Worm (Caenorhabditis elegans) whole organism, L3 larva: ENCODE results near the gene F46C8.8.
A peak's percentile ranks its signal among the peaks of the same experiment; 100 is the strongest.

Experiments used
- ama-1 ChIP-seq: fragments of 150-350 bp; optimal IDR thresholded peaks from 2 replicates; lab custom pipeline; 2018
- ceh-16 ChIP-seq: sonication (generic microtip); optimal IDR thresholded peaks from 2 replicates; lab custom pipeline; 2017; ENCODE audit warnings: missing biosample characterization, missing genetic modification characterization
- ceh-28 ChIP-seq: fragments of 150-350 bp; optimal IDR thresholded peaks from 2 replicates; lab custom pipeline; 2014; ENCODE audit warnings: missing biosample characterization, missing genetic modification reagents, missing genetic modification characterization
- ceh-82 ChIP-seq: fragments of 150-350 bp; optimal IDR thresholded peaks from 2 replicates; lab custom pipeline; 2014; ENCODE audit warnings: missing biosample characterization, missing genetic modification characterization
- ceh-9 ChIP-seq: sonication (generic microtip); optimal IDR thresholded peaks from 2 replicates; lab custom pipeline; 2018; ENCODE audit warnings: missing biosample characterization, missing genetic modification characterization
- egl-27 ChIP-seq: sonication (generic microtip); optimal IDR thresholded peaks from 4 replicates; lab custom pipeline; 2017; ENCODE audit warnings: missing biosample characterization, missing genetic modification reagents, missing genetic modification characterization
- egl-5 ChIP-seq: fragments of 150-350 bp; optimal IDR thresholded peaks from 2 replicates; lab custom pipeline; 2017; ENCODE audit warnings: missing biosample characterization, missing genetic modification reagents, missing genetic modification characterization, inconsistent platforms
- elt-1 ChIP-seq: fragments of 150-350 bp; optimal IDR thresholded peaks from 2 replicates; lab custom pipeline; 2014; ENCODE audit warnings: missing biosample characterization, missing genetic modification characterization
- elt-2 ChIP-seq: sonication (generic microtip); optimal IDR thresholded peaks from 2 replicates; lab custom pipeline; 2016; ENCODE audit warnings: missing genetic modification reagents, mild to moderate bottlenecking, missing genetic modification characterization, missing compliant biosample characterization
- fkh-10 ChIP-seq: sonication (generic microtip); optimal IDR thresholded peaks from 2 replicates; lab custom pipeline; 2017; ENCODE audit warnings: missing biosample characterization, missing genetic modification reagents, missing genetic modification characterization
- fkh-2 ChIP-seq: fragments of 150-350 bp; optimal IDR thresholded peaks from 2 replicates; lab custom pipeline; 2014; ENCODE audit warnings: missing biosample characterization, missing genetic modification reagents, missing genetic modification characterization
- hmg-11 ChIP-seq: sonication (generic microtip); optimal IDR thresholded peaks from 2 replicates; lab custom pipeline; 2016; ENCODE audit warnings: missing genetic modification characterization, missing compliant biosample characterization
- jun-1 ChIP-seq: fragments of 150-350 bp; optimal IDR thresholded peaks from 2 replicates; lab custom pipeline; 2014; ENCODE audit warnings: missing biosample characterization, missing genetic modification reagents, missing genetic modification characterization
- lin-39 ChIP-seq: fragments of 150-350 bp; optimal IDR thresholded peaks from 2 replicates; lab custom pipeline; 2018; ENCODE audit warnings: missing biosample characterization, missing genetic modification reagents, missing genetic modification characterization
- lsy-12 ChIP-seq: sonication (generic microtip); optimal IDR thresholded peaks from 2 replicates; lab custom pipeline; 2016; ENCODE audit warnings: mild to moderate bottlenecking, missing genetic modification characterization, missing compliant biosample characterization
- mdl-1 ChIP-seq: fragments of 150-350 bp; optimal IDR thresholded peaks from 2 replicates; lab custom pipeline; 2014; ENCODE audit warnings: missing biosample characterization, missing genetic modification characterization
- mml-1 ChIP-seq: fragments of 150-350 bp; sonication (generic microtip); optimal IDR thresholded peaks from 3 replicates; lab custom pipeline; 2014; ENCODE audit warnings: missing biosample characterization, missing genetic modification characterization
- nfya-1 ChIP-seq: sonication (generic microtip); optimal IDR thresholded peaks from 2 replicates; lab custom pipeline; 2017; ENCODE audit warnings: missing genetic modification characterization, mild to moderate bottlenecking, missing compliant biosample characterization, antibody characterized with exemption, moderate library complexity; ENCODE audit not compliant: insufficient read depth
- nhr-23 ChIP-seq: fragments of 150-350 bp; optimal IDR thresholded peaks from 2 replicates; lab custom pipeline; 2014; ENCODE audit warnings: missing biosample characterization, missing genetic modification reagents, missing genetic modification characterization
- nhr-237 ChIP-seq: fragments of 150-350 bp; optimal IDR thresholded peaks from 2 replicates; lab custom pipeline; 2014; ENCODE audit warnings: missing biosample characterization, missing genetic modification characterization
- nhr-25 ChIP-seq: sonication (generic microtip); optimal IDR thresholded peaks from 2 replicates; lab custom pipeline; 2017; ENCODE audit warnings: missing biosample characterization, missing genetic modification characterization
- nhr-28 ChIP-seq: fragments of 150-350 bp; optimal IDR thresholded peaks from 2 replicates; lab custom pipeline; 2014; ENCODE audit warnings: missing biosample characterization, missing genetic modification characterization
- nhr-43 ChIP-seq: sonication (generic microtip); optimal IDR thresholded peaks from 2 replicates; lab custom pipeline; 2016; ENCODE audit warnings: mild to moderate bottlenecking, missing genetic modification characterization, missing compliant biosample characterization; ENCODE audit not compliant: poor library complexity, severe bottlenecking
- nhr-67 ChIP-seq: fragments of 150-350 bp; optimal IDR thresholded peaks from 2 replicates; lab custom pipeline; 2014; ENCODE audit warnings: missing biosample characterization, missing genetic modification characterization
- pha-4 ChIP-seq: fragments of 150-350 bp; optimal IDR thresholded peaks from 2 replicates; lab custom pipeline; 2014; ENCODE audit warnings: missing biosample characterization, missing genetic modification reagents, missing genetic modification characterization
- pqm-1 ChIP-seq: fragments of 150-350 bp; optimal IDR thresholded peaks from 2 replicates; lab custom pipeline; 2017; ENCODE audit warnings: missing biosample characterization, missing genetic modification characterization, inconsistent platforms
- snpc-4 ChIP-seq: fragments of 150-350 bp; optimal IDR thresholded peaks from 2 replicates; lab custom pipeline; 2014; ENCODE audit warnings: missing biosample characterization, missing genetic modification characterization
- tbx-2 ChIP-seq: sonication (generic microtip); optimal IDR thresholded peaks from 2 replicates; lab custom pipeline; 2016; ENCODE audit warnings: mild to moderate bottlenecking, missing genetic modification characterization, missing compliant biosample characterization
- unc-62 ChIP-seq: fragments of 150-350 bp; sonication (generic microtip); optimal IDR thresholded peaks from 4 replicates; lab custom pipeline; 2014; ENCODE audit warnings: missing biosample characterization, missing genetic modification reagents, missing genetic modification characterization
- zag-1 ChIP-seq: fragments of 150-350 bp; optimal IDR thresholded peaks from 2 replicates; lab custom pipeline; 2014; ENCODE audit warnings: missing biosample characterization, missing genetic modification characterization
- ztf-11 ChIP-seq: fragments of 150-350 bp; optimal IDR thresholded peaks from 2 replicates; lab custom pipeline; 2014; ENCODE audit warnings: missing biosample characterization, missing genetic modification characterization
- ztf-4 ChIP-seq: fragments of 150-350 bp; optimal IDR thresholded peaks from 2 replicates; lab custom pipeline; 2014; ENCODE audit warnings: missing biosample characterization, missing genetic modification characterization

F46C8.8 gene

ce11 chrX:7573172-7573571, 18.9 kb upstream of the F46C8.8 start:
- TF ChIP-seq elt-2: no peak
- TF ChIP-seq ceh-82: no peak
- no peak for TF ChIP-seq fkh-2
- TF ChIP-seq nhr-237: no peak
- TF ChIP-seq nhr-25: no peak
- no peak for TF ChIP-seq nhr-28 (tag; lab: Kevin White, UChicago)
- no peak for TF ChIP-seq ceh-9
- no peak for TF ChIP-seq pha-4
- no peak for TF ChIP-seq zag-1 (tag; lab: Kevin White, UChicago)
- TF ChIP-seq fkh-10 (GFP tag; lab: Kevin White, UChicago): no peak
- no peak for TF ChIP-seq jun-1 (tag; lab: Kevin White, UChicago)
- TF ChIP-seq, all 47 proteins: peak for 0

ce11 chrX:7572057-7572456, 17.8 kb upstream of the F46C8.8 start, which contains the start of gene pcyt-1:
TSS of gene pcyt-1 (plus strand) at chrX:7572357.
- TF ChIP-seq ztf-11 (tag; lab: Kevin White, UChicago) (no peak), pqm-1 (tag; lab: Kevin White, UChicago) (no peak), egl-27 (tag; lab: Kevin White, UChicago) (no peak), ztf-4 (tag; lab: Kevin White, UChicago) (no peak), tbx-2 (tag; lab: Kevin White, UChicago) (no peak), fkh-2 (no peak), elt-1 (tag; lab: Kevin White, UChicago) (no peak)

ce11 chrX:7569685-7570518, 15.7 kb upstream of the F46C8.8 start, which contains the start of gene apy-1:
TSS of gene apy-1 (minus strand) at chrX:7569722.
- TF ChIP-seq nhr-43 (peak; percentile 83), nhr-25 (peak; percentile 26), nfya-1 (peak; percentile 33), hmg-11 (tag; lab: Kevin White, UChicago) (peak; percentile 5), elt-2 (peak; percentile 82), ceh-28 (tag; lab: Kevin White, UChicago) (peak; percentile 57), pha-4 (peak; percentile 56), ama-1 (lab: Kevin White, UChicago) (no peak), ceh-82 (no peak), nhr-23 (tag; lab: Kevin White, UChicago) (peak; percentile 28), nhr-28 (tag; lab: Kevin White, UChicago) (no peak), mml-1 (tag; lab: Kevin White, UChicago) (no peak), pqm-1 (tag; lab: Kevin White, UChicago) (no peak), jun-1 (tag; lab: Kevin White, UChicago) (no peak), ceh-16 (tag; lab: Kevin White, UChicago) (no peak), nhr-237 (no peak), zag-1 (tag; lab: Kevin White, UChicago) (no peak), unc-62 (GFP tag; lab: Kevin White, UChicago) (no peak), mdl-1 (tag; lab: Kevin White, UChicago) (no peak), nhr-67 (tag; lab: Kevin White, UChicago) (no peak), lsy-12 (tag; lab: Kevin White, UChicago) (no peak), snpc-4 (tag; lab: Kevin White, UChicago) (peak; percentile 21), elt-1 (tag; lab: Kevin White, UChicago) (no peak)

ce11 chrX:7568684-7569289, 14.6 kb upstream of the F46C8.8 start:
- TF ChIP-seq nhr-43 (peak; percentile 30), nhr-25 (peak; percentile 23), ztf-11 (tag; lab: Kevin White, UChicago) (no peak), nhr-67 (tag; lab: Kevin White, UChicago) (no peak)

ce11 chrX:7565005-7565404, 10.8 kb upstream of the F46C8.8 start, which contains the start of gene vps-52:
TSS of gene vps-52 (plus strand) at chrX:7565323.
- TF ChIP-seq pha-4 (peak; percentile 29), egl-5 (tag; lab: Kevin White, UChicago) (peak; percentile 43), lin-39 (peak; percentile 65), lsy-12 (tag; lab: Kevin White, UChicago) (no peak), nfya-1 (peak; percentile 36), egl-27 (tag; lab: Kevin White, UChicago) (no peak)
